Worm (Caenorhabditis elegans) whole organism, L4 larva: ENCODE results near the gene xbx-6.

Source experiments
- D1046.2 ChIP-seq: fragments of 200-800 bp; sonication (Bioruptor generic); IDR thresholded peaks from 2 replicates; pipeline ENCODE4 v1.3.6; 2022; ENCODE audit warnings: missing genetic modification characterization, missing compliant biosample characterization
- F37D6.2 ChIP-seq: sonication (generic microtip); optimal IDR thresholded peaks from 2 replicates; lab custom pipeline; 2016; ENCODE audit warnings: mild to moderate bottlenecking, missing genetic modification characterization, missing compliant biosample characterization
- F44E2.7 ChIP-seq: fragments of 200-800 bp; sonication (Bioruptor generic); IDR thresholded peaks from 2 replicates; pipeline ENCODE4 v2.1.2; 2022; ENCODE audit warnings: missing genetic modification characterization, missing compliant biosample characterization
- T20F7.1 ChIP-seq: fragments of 200-800 bp; sonication (Bioruptor generic); optimal IDR thresholded peaks from 2 replicates; lab custom pipeline; 2018; ENCODE audit warnings: mild to moderate bottlenecking, missing genetic modification characterization, missing compliant biosample characterization
- Y105C5A.15 ChIP-seq: fragments of 200-800 bp; sonication (Bioruptor generic); IDR thresholded peaks from 2 replicates; pipeline ENCODE4 v1.3.6; 2022; ENCODE audit warnings: missing genetic modification characterization, missing compliant biosample characterization
- aha-1 ChIP-seq: fragments of 150-350 bp; peaks from one replicate; lab custom pipeline; 2014; ENCODE audit warnings: missing biosample characterization, missing genetic modification characterization
- ama-1 ChIP-seq: fragments of 150-350 bp; optimal IDR thresholded peaks from 2 replicates; lab custom pipeline; 2014; ENCODE audit warnings: inconsistent platforms, mixed read lengths
- arid-1 ChIP-seq: fragments of 200-800 bp; sonication (Bioruptor generic); conservative IDR thresholded peaks from 2 replicates; pipeline ENCODE4 v1.3.6; 2022; ENCODE audit warnings: missing genetic modification reagents, missing genetic modification characterization, missing compliant biosample characterization
- attf-4 ChIP-seq: sonication (generic microtip); optimal IDR thresholded peaks from 3 replicates; lab custom pipeline; 2017; ENCODE audit warnings: missing biosample characterization, missing genetic modification characterization
- ceh-32 ChIP-seq: sonication (generic microtip); optimal IDR thresholded peaks from 2 replicates; lab custom pipeline; 2016; ENCODE audit warnings: mild to moderate bottlenecking, missing genetic modification characterization, missing compliant biosample characterization; ENCODE audit not compliant: poor library complexity
- ceh-44 ChIP-seq: fragments of 200-800 bp; sonication (Bioruptor generic); IDR thresholded peaks from 2 replicates; pipeline ENCODE4 v1.3.6; 2022; ENCODE audit warnings: missing genetic modification reagents, missing genetic modification characterization, missing compliant biosample characterization
- ceh-62 ChIP-seq: sonication (generic microtip); optimal IDR thresholded peaks from 2 replicates; lab custom pipeline; 2017; ENCODE audit warnings: missing biosample characterization, missing genetic modification characterization
- ceh-82 ChIP-seq: sonication (generic microtip); optimal IDR thresholded peaks from 2 replicates; lab custom pipeline; 2017; ENCODE audit warnings: missing biosample characterization, missing genetic modification characterization
- ctbp-1 ChIP-seq: fragments of 200-800 bp; sonication (Bioruptor generic); IDR thresholded peaks from 2 replicates; pipeline ENCODE4 v1.3.6; 2022; ENCODE audit warnings: missing genetic modification reagents, missing genetic modification characterization, missing compliant biosample characterization
- daf-12 ChIP-seq: fragments of 150-350 bp; optimal IDR thresholded peaks from 2 replicates; lab custom pipeline; 2014; ENCODE audit warnings: missing biosample characterization, missing genetic modification reagents, missing genetic modification characterization
- daf-8 ChIP-seq: fragments of 200-800 bp; sonication (Bioruptor generic); IDR thresholded peaks from 2 replicates; pipeline ENCODE4 v1.3.6; 2022; ENCODE audit warnings: missing genetic modification characterization, missing compliant biosample characterization
- dpl-1 ChIP-seq: fragments of 150-350 bp; optimal IDR thresholded peaks from 2 replicates; lab custom pipeline; 2014; ENCODE audit warnings: missing biosample characterization, missing genetic modification reagents, missing genetic modification characterization
- duxl-1 ChIP-seq: sonication (generic microtip); optimal IDR thresholded peaks from 2 replicates; lab custom pipeline; 2016; ENCODE audit warnings: mild to moderate bottlenecking, missing genetic modification characterization, moderate library complexity, missing compliant biosample characterization; ENCODE audit not compliant: poor library complexity
- dve-1 ChIP-seq: sonication (generic microtip); optimal IDR thresholded peaks from 2 replicates; lab custom pipeline; 2017; ENCODE audit warnings: antibody characterized with exemption, mild to moderate bottlenecking, missing genetic modification characterization, missing compliant biosample characterization; ENCODE audit not compliant: insufficient read depth
- egl-43 ChIP-seq: fragments of 200-800 bp; sonication (Bioruptor generic); IDR thresholded peaks from 2 replicates; pipeline ENCODE4 v1.3.6; 2022; ENCODE audit warnings: missing genetic modification reagents, missing genetic modification characterization, missing compliant biosample characterization
- fkh-10 ChIP-seq: fragments of 150-350 bp; optimal IDR thresholded peaks from 2 replicates; lab custom pipeline; 2014; ENCODE audit warnings: missing biosample characterization, missing genetic modification reagents, missing genetic modification characterization
- gei-8 ChIP-seq: fragments of 200-800 bp; sonication (Bioruptor generic); optimal IDR thresholded peaks from 2 replicates; lab custom pipeline; 2018; ENCODE audit warnings: mild to moderate bottlenecking, missing genetic modification characterization, missing compliant biosample characterization
- hif-1 ChIP-seq, 2 experiments: sonication (generic microtip); optimal IDR thresholded peaks; 2 replicates each; lab custom pipeline; 2016 to 2017; ENCODE audit warnings: missing compliant biosample characterization in 2 of 2, missing genetic modification characterization in 2 of 2, missing genetic modification reagents in 2 of 2, missing genotype in 2 of 2, mild to moderate bottlenecking in 1 of 2
- hlh-30 ChIP-seq: sonication (generic microtip); optimal IDR thresholded peaks from 2 replicates; lab custom pipeline; 2017; ENCODE audit warnings: antibody characterized with exemption, mild to moderate bottlenecking, missing genetic modification characterization, missing compliant biosample characterization; ENCODE audit not compliant: insufficient read depth
- hmg-1.1 ChIP-seq: fragments of 200-800 bp; sonication (Bioruptor generic); IDR thresholded peaks from 2 replicates; pipeline ENCODE4 v1.3.6; 2022; ENCODE audit warnings: missing genetic modification reagents, missing genetic modification characterization, missing compliant biosample characterization
- lin-1 ChIP-seq: fragments of 200-800 bp; sonication (Bioruptor generic); IDR thresholded peaks from 2 replicates; pipeline ENCODE4 v1.3.6; 2022; ENCODE audit warnings: missing genetic modification reagents, missing genetic modification characterization, missing compliant biosample characterization
- lin-15B ChIP-seq: fragments of 150-350 bp; sonication (generic microtip); optimal IDR thresholded peaks from 3 replicates; lab custom pipeline; 2014; ENCODE audit warnings: missing biosample characterization, missing genetic modification characterization
- lsy-2 ChIP-seq, 2 experiments: fragments of 150-350 bp in 1 of 2; sonication (generic microtip) in 1 of 2; optimal IDR thresholded peaks; 2 replicates each; lab custom pipeline; 2014 to 2017; ENCODE audit warnings: missing biosample characterization in 2 of 2, missing genetic modification characterization in 2 of 2
- mdl-1 ChIP-seq, 2 experiments: fragments of 150-350 bp in 1 of 2; sonication (generic microtip) in 1 of 2; optimal IDR thresholded peaks; 2 replicates each; lab custom pipeline; 2014 to 2017; ENCODE audit warnings: missing biosample characterization in 2 of 2, missing genetic modification characterization in 2 of 2
- mdt-29 ChIP-seq: fragments of 200-800 bp; sonication (Bioruptor generic); IDR thresholded peaks from 2 replicates; pipeline ENCODE4 v1.3.6; 2022; ENCODE audit warnings: missing genetic modification reagents, missing genetic modification characterization, missing compliant biosample characterization
- mep-1 ChIP-seq: fragments of 150-350 bp; sonication (generic microtip); optimal IDR thresholded peaks from 3 replicates; lab custom pipeline; 2014; ENCODE audit warnings: missing biosample characterization, missing genetic modification characterization
- mes-2 ChIP-seq: sonication (generic microtip); optimal IDR thresholded peaks from 2 replicates; lab custom pipeline; 2016; ENCODE audit warnings: missing genotype, mild to moderate bottlenecking, missing genetic modification characterization, missing compliant biosample characterization; ENCODE audit not compliant: poor library complexity, severe bottlenecking
- mxl-2 ChIP-seq: fragments of 200-800 bp; sonication (Bioruptor generic); conservative IDR thresholded peaks from 2 replicates; pipeline ENCODE4 v1.3.6; 2022; ENCODE audit warnings: missing genetic modification reagents, missing genetic modification characterization, missing compliant biosample characterization
- nhr-10 ChIP-seq: fragments of 150-350 bp; optimal IDR thresholded peaks from 2 replicates; lab custom pipeline; 2014; ENCODE audit warnings: missing biosample characterization, missing genetic modification characterization
- nhr-102 ChIP-seq: sonication (generic microtip); optimal IDR thresholded peaks from 2 replicates; lab custom pipeline; 2016; ENCODE audit warnings: mild to moderate bottlenecking, missing genetic modification characterization, moderate library complexity, missing compliant biosample characterization
- nhr-25 ChIP-seq: sonication (generic microtip); optimal IDR thresholded peaks from 2 replicates; lab custom pipeline; 2017; ENCODE audit warnings: missing genetic modification characterization, mild to moderate bottlenecking, missing compliant biosample characterization, antibody characterized with exemption, moderate library complexity, borderline replicate concordance; ENCODE audit not compliant: insufficient read depth
- nhr-28 ChIP-seq: fragments of 150-350 bp; optimal IDR thresholded peaks from 2 replicates; lab custom pipeline; 2014; ENCODE audit warnings: missing biosample characterization, missing genetic modification characterization
- nhr-42 ChIP-seq: fragments of 200-800 bp; sonication (Bioruptor generic); IDR thresholded peaks from 2 replicates; pipeline ENCODE4 v1.3.6; 2022; ENCODE audit warnings: missing genetic modification characterization, missing compliant biosample characterization
- nhr-6 ChIP-seq: fragments of 150-350 bp; optimal IDR thresholded peaks from 2 replicates; lab custom pipeline; 2014; ENCODE audit warnings: missing biosample characterization, missing genetic modification characterization
- pha-4 ChIP-seq, 2 experiments: fragments of 150-350 bp in 1 of 2; fragments of 200-800 bp in 1 of 2; sonication (Bioruptor generic) in 1 of 2; IDR thresholded peaks in 1 of 2; optimal IDR thresholded peaks in 1 of 2; 2 replicates each; pipeline versions ENCODE4 v1.3.6 to Lab custom; 2014 to 2022; ENCODE audit warnings: missing genetic modification characterization in 2 of 2, missing genetic modification reagents in 2 of 2, missing biosample characterization in 1 of 2, missing compliant biosample characterization in 1 of 2
- pqm-1 ChIP-seq: sonication (generic microtip); optimal IDR thresholded peaks from 2 replicates; lab custom pipeline; 2017; ENCODE audit warnings: missing biosample characterization, missing genetic modification characterization
- sdz-12 ChIP-seq: fragments of 200-800 bp; sonication (Bioruptor generic); optimal IDR thresholded peaks from 2 replicates; lab custom pipeline; 2018; ENCODE audit warnings: mild to moderate bottlenecking, missing genetic modification characterization, missing compliant biosample characterization
- snpc-1.2 ChIP-seq: fragments of 200-800 bp; sonication (Bioruptor generic); IDR thresholded peaks from 2 replicates; pipeline ENCODE4 v1.3.6; 2022; ENCODE audit warnings: missing genetic modification reagents, missing genetic modification characterization, missing compliant biosample characterization
- snpc-4 ChIP-seq: fragments of 150-350 bp; optimal IDR thresholded peaks from 2 replicates; lab custom pipeline; 2014; ENCODE audit warnings: missing biosample characterization, missing genetic modification characterization
- unc-62 ChIP-seq, 3 experiments: fragments of 150-350 bp in 1 of 3; sonication (generic microtip); optimal IDR thresholded peaks in 2 of 3; peaks in 1 of 3; 1 replicate in 1 of 3; 2 replicates in 2 of 3; lab custom pipeline; 2014 to 2017; ENCODE audit warnings: missing biosample characterization in 3 of 3, missing genetic modification characterization in 3 of 3, missing genetic modification reagents in 3 of 3, missing genotype in 1 of 3

Gene xbx-6

ce11 chrV:9690728-9691127 is 12.1 kb upstream of the xbx-6 start:
- TF ChIP-seq daf-8 (GFP tag; lab: Robert Waterston, UW) (no peak), attf-4 (tag; lab: Kevin White, UChicago) (no peak), lin-15B (tag; lab: Kevin White, UChicago) (no peak), lin-1 (GFP tag; lab: Robert Waterston, UW) (no peak), mes-2 (tag; lab: Kevin White, UChicago) (peak; percentile 71), snpc-1.2 (GFP tag; lab: Robert Waterston, UW) (no peak), nhr-28 (tag; lab: Kevin White, UChicago) (peak; percentile 63), gei-8 (GFP tag; lab: Kevin White, UChicago) (no peak), pqm-1 (no peak), dpl-1 (GFP tag; lab: Kevin White, UChicago) (peak; percentile 37), duxl-1 (tag; lab: Kevin White, UChicago) (peak; percentile 7), lsy-2 (tag; optimal IDR thresholded peaks at IDR 0.05; lab: Kevin White, UChicago) (peak in 1 of 2 experiments; percentile 93), hmg-1.1 (GFP tag; lab: Robert Waterston, UW) (0 out of 2 replicates have a peak, but pooled peaks have one; percentile 36), nhr-42 (GFP tag; lab: Robert Waterston, UW) (no peak), ama-1 (lab: Kevin White, UChicago) (peak; percentile 39), T20F7.1 (peak; percentile 6), aha-1 (tag; lab: Kevin White, UChicago) (peak; percentile 97), nhr-6 (peak; percentile 56), D1046.2 (GFP tag; lab: Robert Waterston, UW) (no peak), mdl-1 (tag; optimal IDR thresholded peaks at IDR 0.05; lab: Kevin White, UChicago) (peak in 1 of 2 experiments; percentile 20), arid-1 (GFP tag; lab: Robert Waterston, UW) (peak; percentile 51; the same call in 1 of the 2 replicates)

- TF ChIP-seq aha-1 (tag; lab: Kevin White, UChicago) (no peak), pqm-1 (peak; percentile 11), lin-15B (tag; lab: Kevin White, UChicago) (no peak), ceh-82 (tag; lab: Kevin White, UChicago) (no peak), snpc-1.2 (GFP tag; lab: Robert Waterston, UW) (no peak), lsy-2 (tag; optimal IDR thresholded peaks at IDR 0.05; lab: Kevin White, UChicago) (no peak), daf-12 (no peak), nhr-25 (tag; lab: Kevin White, UChicago) (peak; percentile 8), F37D6.2 (tag; lab: Kevin White, UChicago) (no peak), attf-4 (tag; lab: Kevin White, UChicago) (no peak), hlh-30 (tag; lab: Kevin White, UChicago) (no peak), egl-43 (GFP tag; lab: Robert Waterston, UW) (no peak), ctbp-1 (GFP tag; lab: Robert Waterston, UW) (peak; percentile 58; the same call in 1 of the 2 replicates), ceh-62 (tag; lab: Kevin White, UChicago) (no peak), ceh-32 (tag; lab: Kevin White, UChicago) (no peak), Y105C5A.15 (no peak), mxl-2 (GFP tag; lab: Robert Waterston, UW) (no peak), fkh-10 (GFP tag; lab: Kevin White, UChicago) (peak; percentile 13), F44E2.7 (GFP tag; lab: Robert Waterston, UW) (no peak), lin-1 (GFP tag; lab: Robert Waterston, UW) (no peak), mdt-29 (GFP tag; lab: Robert Waterston, UW) (no peak), mep-1 (tag; lab: Kevin White, UChicago) (peak; percentile 71), mdl-1 (tag; optimal IDR thresholded peaks at IDR 0.05; lab: Kevin White, UChicago) (peak in 1 of 2 experiments; percentile 34), daf-8 (GFP tag; lab: Robert Waterston, UW) (no peak), dve-1 (tag; lab: Kevin White, UChicago) (peak; percentile 50), pha-4 (GFP tag; IDR thresholded peaks at IDR 0.05; lab: Robert Waterston, UW) (peak; percentile 66; the same call in 1 of the 2 replicates), pha-4 (tag; optimal IDR thresholded peaks at IDR 0.05; lab: Kevin White, UChicago) (no peak), unc-62 (GFP tag; optimal IDR thresholded peaks at IDR 0.05 in 1 of 2; lab: Kevin White, UChicago) (peak in 1 of 2 experiments; percentile 92), unc-62 (tag; optimal IDR thresholded peaks at IDR 0.05; lab: Kevin White, UChicago) (no peak), sdz-12 (GFP tag; lab: Kevin White, UChicago) (no peak), T20F7.1 (no peak), snpc-4 (tag; lab: Kevin White, UChicago) (no peak), nhr-102 (tag; lab: Kevin White, UChicago) (no peak), nhr-10 (tag; lab: Kevin White, UChicago) (no peak), ceh-44 (GFP tag; lab: Robert Waterston, UW) (no peak), D1046.2 (GFP tag; lab: Robert Waterston, UW) (no peak), hmg-1.1 (GFP tag; lab: Robert Waterston, UW) (peak; percentile 83), hif-1 (tag; optimal IDR thresholded peaks at IDR 0.05; lab: Kevin White, UChicago) (no peak)
Observed at ce11 chrV:9692109-9692581, 10.7 kb upstream of the xbx-6 start, which contains the start of gene ztf-9. Gene ztf-9, minus strand, starts transcription at chrV:9692159.
